Worm (Caenorhabditis elegans): ENCODE results near the gene nspb-5.

Gene nspb-5

DNA sequence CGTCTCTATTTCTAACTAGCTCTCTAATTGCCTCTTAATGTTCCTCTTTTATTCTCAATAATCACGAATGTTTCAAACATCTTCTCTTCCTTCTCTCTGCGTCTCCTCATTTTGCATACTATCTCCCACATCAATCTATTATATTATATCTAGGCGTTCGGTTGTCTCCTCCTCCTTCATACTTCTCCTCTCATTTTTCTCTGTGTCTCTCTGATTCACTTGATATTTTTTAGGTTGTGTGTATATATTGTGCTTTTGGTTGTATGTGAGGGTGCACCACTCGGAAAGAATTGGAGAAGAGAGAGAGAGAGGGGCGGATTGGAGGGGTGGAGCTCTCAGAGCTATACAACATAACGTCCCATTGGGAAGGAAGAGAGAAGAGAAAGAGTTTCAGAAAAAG, 49.8 kb downstream of the nspb-5 start:
- TF ChIP-seq hlh-30 (tag; optimal IDR thresholded peaks at IDR 0.05; ENCODE audit: insufficient read depth) (no peak), T20F7.1 (GFP tag; optimal IDR thresholded peaks at IDR 0.05) (no peak), rbr-2 (tag; optimal IDR thresholded peaks at IDR 0.05) (peak; percentile 19), nhr-77 (tag; optimal IDR thresholded peaks at IDR 0.05) (no peak), lsy-2 (tag; optimal IDR thresholded peaks at IDR 0.05) (peak in 1 of 2 experiments; percentile 32), zag-1 (tag; optimal IDR thresholded peaks at IDR 0.05) (no peak), zfp-2 (tag; optimal IDR thresholded peaks at IDR 0.05) (no peak)
